Fruit fly (Drosophila melanogaster) Kc167 (cell line): Measurements from ENCODE around the gene CG5853.

Experiments used
- Myc ChIP-seq: fragments of >200 bp; optimal IDR thresholded peaks from 2 replicates; lab custom pipeline; 2017; ENCODE audit warnings: missing external identifiers
- Sin3A ChIP-seq: fragments of >200 bp; optimal IDR thresholded peaks from 2 replicates; lab custom pipeline; 2018; ENCODE audit warnings: missing external identifiers
- h ChIP-seq: fragments of >200 bp; optimal IDR thresholded peaks from 3 replicates; lab custom pipeline; 2018; ENCODE audit warnings: missing external identifiers
- insv ChIP-seq: fragments of >200 bp; optimal IDR thresholded peaks from 3 replicates; lab custom pipeline; 2018; ENCODE audit warnings: missing external identifiers
- psq ChIP-seq: fragments of >200 bp; optimal IDR thresholded peaks from 2 replicates; lab custom pipeline; 2017; ENCODE audit warnings: missing external identifiers
- ttk ChIP-seq: sonication (Bioruptor generic); optimal IDR thresholded peaks from 2 replicates; lab custom pipeline; 2017; ENCODE audit warnings: missing external identifiers

The CG5853 gene

DNA sequence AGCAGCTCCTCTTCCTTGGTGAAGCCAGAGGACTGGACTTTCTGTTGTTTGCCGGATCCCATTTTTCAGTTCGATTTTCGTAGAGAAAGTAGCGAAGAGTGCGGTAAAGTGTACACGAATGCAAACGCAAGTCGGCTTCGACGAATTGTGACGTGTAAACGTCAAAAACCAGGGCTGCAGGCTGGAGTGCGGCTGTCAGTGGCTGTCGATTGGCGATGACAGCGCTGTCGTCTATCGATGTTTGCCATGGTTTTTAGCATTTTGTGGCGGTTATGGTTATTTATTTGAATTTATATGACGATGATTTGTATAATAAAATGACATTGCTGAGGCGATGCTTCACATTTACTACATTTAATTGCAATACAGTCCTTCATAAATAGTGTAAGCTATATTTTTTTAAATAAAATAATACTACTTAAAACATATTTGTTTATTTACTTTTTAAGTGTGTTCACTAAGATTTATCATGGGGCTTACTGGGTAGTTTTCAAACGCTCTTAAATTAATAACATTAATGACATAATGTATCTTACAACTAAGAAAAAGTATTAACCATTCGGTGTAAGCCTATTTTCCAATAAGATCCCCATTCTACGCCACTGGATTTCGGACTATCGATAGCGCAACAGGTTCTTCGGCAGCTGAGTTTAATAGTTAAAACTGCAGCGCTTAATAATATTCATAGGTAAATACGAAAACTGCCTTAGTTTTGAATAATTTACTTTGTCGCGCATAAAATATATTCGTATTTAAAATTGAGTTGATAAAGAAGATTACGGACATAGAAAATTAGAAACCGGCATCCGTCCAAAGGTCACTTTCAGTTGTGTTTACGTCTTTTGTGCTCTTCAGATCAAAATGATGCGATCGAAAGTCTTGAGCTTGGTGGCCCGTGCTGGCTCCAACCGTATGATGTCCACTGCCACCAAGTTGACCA is 29.2 kb downstream of the CG5853 start, which contains the start of the genes CG5885 and CG4598:
Gene CG5885, minus strand, starts transcription at position 311 of the 940 bp plus-strand sequence.
Gene CG4598, plus strand, starts transcription at position 599 of the 940 bp plus-strand sequence.
- TF ChIP-seq ttk (lab: Kevin White, UChicago): no peak
- TF ChIP-seq Sin3A (lab: Kevin White, UChicago): no peak
- TF ChIP-seq psq (lab: Kevin White, UChicago): no peak
- no peak for TF ChIP-seq insv (lab: Kevin White, UChicago)
- TF ChIP-seq h (lab: Kevin White, UChicago): no peak
- no peak for TF ChIP-seq Myc

DNA sequence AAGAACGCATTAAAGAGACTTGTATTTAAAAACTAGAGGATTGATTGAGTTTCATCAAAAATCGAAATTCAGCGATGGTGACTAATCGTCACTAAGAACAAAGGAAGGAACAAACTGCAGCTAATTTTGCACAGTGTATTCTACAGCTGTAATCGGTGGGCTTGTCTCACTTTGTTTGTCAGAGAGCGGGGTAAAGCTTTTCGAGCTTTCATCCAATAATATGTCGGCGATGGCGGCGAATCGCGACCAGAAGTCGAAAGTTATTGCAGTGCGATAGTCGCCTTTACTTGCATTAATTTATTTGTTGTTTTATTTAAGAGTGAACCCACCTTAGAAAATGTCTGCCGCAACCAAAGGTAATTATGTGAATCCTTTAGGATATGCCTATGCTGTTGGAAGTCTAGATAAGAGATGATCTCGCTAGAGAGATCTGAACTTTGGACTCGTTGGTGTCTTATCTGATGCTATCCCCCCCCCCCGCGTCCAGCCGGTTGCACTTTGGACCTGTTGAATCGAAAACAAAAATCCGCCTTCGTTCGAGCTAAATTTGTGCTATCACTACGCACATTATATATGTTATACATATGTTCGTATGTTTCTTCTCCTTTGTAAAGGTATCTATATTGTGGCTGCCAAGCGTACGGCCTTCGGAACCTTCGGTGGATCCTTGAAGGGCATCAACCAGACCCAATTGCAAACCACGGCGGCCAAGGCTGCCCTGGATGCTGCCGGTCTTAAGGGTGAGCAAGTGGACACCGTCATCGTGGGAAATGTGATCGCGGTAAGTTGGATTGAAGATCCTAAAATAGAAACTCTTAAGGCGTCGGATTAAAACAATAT is 32.2 kb downstream of the CG5853 start, which contains the start of gene yip2:
Gene yip2, plus strand, starts transcription at position 243 of the 840 bp plus-strand sequence.
- TF ChIP-seq Sin3A (lab: Kevin White, UChicago) (no peak), ttk (lab: Kevin White, UChicago) (no peak), insv (lab: Kevin White, UChicago) (no peak), Myc (no peak), h (lab: Kevin White, UChicago) (no peak), psq (lab: Kevin White, UChicago) (no peak)

DNA sequence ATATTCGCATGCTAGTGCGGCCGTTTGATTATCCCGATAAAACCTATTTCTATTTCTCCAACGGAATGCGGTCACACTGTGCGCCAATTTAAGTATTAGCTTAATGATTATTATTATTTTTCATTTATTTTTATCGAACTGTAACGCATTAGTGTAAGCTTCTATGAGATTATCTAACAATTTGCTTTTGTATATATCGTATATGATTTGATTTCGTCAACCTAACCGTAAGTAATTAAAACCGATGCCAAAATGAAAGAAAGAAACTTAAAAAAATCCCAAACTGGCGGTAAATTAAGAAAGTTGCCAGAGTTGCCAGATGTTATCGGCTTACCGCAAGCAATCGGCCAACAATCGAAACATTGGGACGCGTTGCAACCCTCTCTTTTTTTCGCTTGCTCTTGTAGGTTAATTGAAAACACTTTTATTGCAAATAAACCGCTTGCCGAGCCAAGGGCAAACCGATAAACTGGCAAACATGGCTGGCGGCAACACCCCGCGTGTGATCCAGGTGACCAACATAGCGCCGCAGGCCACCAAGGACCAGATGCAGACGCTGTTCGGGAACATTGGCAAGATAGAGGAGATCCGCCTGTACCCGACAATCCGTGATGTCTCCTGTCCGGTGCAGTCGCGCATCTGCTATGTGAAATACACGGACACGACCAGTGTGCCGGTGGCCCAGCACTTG is 34.7 kb downstream of the CG5853 start, which contains the start of the genes Etl1 and Srp54:
Gene Etl1, minus strand, starts transcription at position 39 of the 691 bp plus-strand sequence.
Gene Srp54, plus strand, starts transcription at position 342 of the 691 bp plus-strand sequence.
- TF ChIP-seq Myc: no peak

DNA sequence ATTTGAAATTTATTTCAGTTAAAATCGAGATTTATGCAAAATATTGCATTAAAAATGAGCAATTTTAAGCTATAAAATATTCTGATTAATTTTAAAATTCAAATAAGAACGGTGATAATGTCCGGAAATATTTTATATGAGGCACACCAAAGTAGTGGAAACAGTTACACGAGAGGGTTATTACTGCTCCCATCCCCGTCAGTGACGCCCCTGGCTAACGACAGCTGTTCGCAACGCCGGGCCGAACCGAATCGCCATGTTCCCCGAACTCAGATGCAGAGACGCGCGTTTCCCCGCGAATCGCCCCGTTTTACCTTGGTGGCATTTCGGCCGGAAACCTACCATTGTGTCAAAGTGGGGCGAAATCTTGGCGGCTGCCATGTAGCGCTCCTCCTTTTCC is 35.7 kb downstream of the CG5853 start:
- TF ChIP-seq Myc (no peak), psq (lab: Kevin White, UChicago) (no peak), ttk (lab: Kevin White, UChicago) (no peak), insv (lab: Kevin White, UChicago) (no peak), Sin3A (lab: Kevin White, UChicago) (no peak)

DNA sequence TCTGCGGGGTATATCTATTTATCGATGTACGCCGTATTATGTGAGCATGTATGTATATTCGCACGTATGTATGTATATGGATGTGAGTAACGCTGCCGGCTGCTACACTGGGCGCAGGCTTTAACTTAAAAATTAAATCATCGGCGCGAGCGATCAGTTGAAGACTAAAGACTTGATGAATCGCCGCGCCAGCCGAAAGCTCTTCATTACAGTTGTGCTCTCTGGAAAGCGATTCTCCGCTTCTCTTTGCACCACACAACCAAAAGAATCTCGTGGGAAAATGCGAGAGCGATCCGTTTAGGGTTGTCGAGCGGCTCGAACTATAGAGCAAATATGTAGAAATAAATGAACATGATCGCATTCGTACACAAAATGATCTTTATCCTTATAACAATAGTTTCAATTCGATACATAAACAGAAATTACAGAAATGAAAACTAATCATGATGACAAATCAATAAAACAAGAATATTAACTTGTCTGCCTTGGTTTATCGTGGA is 38.9 kb downstream of the CG5853 start, which contains the start of gene CG13124:
Gene CG13124, minus strand, starts transcription at position 166 of the 500 bp plus-strand sequence.
- TF ChIP-seq insv (lab: Kevin White, UChicago): no peak
- no peak for TF ChIP-seq Sin3A (lab: Kevin White, UChicago)
- TF ChIP-seq h (lab: Kevin White, UChicago): no peak
- no peak for TF ChIP-seq Myc
- TF ChIP-seq psq (lab: Kevin White, UChicago): no peak

DNA sequence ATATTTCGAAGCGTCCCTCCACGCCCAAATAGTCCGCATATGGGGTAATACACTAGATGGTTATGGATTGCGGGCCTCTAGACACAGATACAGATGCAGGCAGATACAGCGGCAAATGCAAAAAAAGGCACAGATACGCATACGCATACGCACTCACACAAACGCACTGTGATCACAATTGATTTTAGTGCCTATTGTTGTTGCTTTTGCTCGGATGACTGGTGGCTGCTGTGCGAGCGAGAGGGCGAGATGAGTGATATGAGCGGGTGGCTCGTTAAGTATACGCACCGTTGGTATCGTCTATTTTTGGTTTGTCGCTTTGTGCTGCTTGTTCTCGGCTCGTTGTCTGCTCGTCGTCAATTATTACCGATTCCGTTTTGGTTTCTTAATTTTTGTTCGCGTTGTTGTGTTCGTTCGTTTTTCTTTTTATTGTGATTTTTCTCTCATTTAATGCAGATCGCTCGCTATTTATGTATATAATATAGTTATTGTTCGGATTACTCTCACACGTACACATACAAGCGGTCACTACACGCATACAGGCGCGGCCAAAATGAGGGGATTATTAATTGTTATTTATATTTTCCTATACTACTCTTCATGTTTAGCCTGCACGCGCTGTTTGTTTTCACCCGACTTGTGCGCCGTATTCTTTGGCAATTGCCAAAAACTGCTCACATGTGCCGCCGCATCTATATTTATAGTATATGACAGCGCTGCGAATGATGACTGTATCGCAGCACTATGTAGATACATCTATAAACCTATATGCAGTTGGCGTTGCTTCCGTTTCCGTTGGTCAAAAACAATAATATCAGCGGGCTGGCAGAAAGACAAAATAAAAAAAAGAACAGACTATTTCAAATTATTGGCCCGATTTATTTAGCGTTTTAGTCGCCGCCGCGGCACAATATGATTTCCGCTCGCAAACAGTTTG is 39.9 kb downstream of the CG5853 start:
- TF ChIP-seq Sin3A (lab: Kevin White, UChicago): no peak
- TF ChIP-seq h (lab: Kevin White, UChicago): no peak
- TF ChIP-seq Myc: no peak
- TF ChIP-seq ttk (lab: Kevin White, UChicago): no peak
- TF ChIP-seq insv (lab: Kevin White, UChicago): no peak
- no peak for TF ChIP-seq psq (lab: Kevin White, UChicago)

DNA sequence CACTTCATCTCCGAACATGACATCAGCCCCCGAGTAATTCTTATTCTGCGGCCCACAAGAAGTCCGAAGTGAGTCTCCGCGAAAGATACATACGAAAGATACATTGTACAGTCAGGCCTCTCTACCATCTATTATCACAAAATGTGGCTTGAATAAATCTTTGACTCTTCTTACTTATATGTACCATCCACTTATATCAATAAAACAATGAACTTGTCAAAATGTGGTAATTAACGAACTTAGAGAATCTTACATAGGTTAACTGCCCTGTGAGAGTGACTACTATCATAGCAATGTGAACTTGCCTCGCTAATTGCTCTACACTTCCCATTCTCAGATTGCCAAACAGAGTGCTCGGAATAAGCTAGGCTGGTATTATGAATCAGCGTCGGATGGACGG is 40.8 kb downstream of the CG5853 start:
- no peak for TF ChIP-seq Myc
- TF ChIP-seq h (lab: Kevin White, UChicago): no peak
- no peak for TF ChIP-seq ttk (lab: Kevin White, UChicago)

DNA sequence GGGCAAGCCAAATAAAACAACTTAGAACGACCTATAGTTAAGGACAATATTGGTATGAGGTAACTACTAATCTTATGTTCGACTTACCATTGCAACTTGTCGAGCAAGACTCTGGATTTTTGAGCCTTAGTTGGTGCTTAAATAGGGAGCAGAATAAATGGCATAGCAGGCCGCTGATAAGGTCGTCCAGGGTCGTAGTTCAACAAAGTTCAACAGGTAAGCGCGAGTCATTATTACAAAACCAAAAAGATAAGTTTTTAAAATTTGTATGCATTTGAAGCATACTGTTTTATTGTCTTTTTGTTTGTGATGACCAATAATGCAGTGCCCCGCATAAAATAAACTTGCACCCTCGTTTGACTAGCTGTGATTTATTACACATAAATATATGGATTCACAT is 44.4 kb downstream of the CG5853 start, which contains the start of gene Muc30E:
Gene Muc30E, minus strand, starts transcription at position 101 of the 400 bp plus-strand sequence.
- TF ChIP-seq h (lab: Kevin White, UChicago) (no peak), psq (lab: Kevin White, UChicago) (no peak), ttk (lab: Kevin White, UChicago) (no peak), insv (lab: Kevin White, UChicago) (no peak), Sin3A (lab: Kevin White, UChicago) (no peak), Myc (no peak)

DNA sequence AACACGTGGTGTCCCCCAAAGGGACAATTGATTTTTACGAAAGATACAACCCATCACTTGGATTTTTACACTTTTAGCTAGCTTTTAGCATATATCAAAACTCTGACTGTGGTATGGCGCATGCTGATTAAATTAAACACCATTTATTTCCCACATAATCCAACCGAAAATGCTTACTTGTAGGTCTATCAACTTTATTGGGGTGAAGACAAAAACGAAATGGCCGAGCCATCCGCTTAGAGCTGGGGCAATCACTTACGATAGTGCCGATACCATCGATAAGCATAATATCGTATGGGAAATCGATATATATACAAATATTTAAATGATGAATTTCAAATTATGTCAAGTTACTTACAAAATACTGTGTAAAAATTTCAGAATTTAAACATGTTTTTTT is 50.2 kb downstream of the CG5853 start, which contains the start of gene RpS2:
Gene RpS2, minus strand, starts transcription at position 257 of the 400 bp plus-strand sequence.
- TF ChIP-seq Myc: no peak
- TF ChIP-seq insv (lab: Kevin White, UChicago): no peak
- TF ChIP-seq h (lab: Kevin White, UChicago): no peak
- TF ChIP-seq psq (lab: Kevin White, UChicago): no peak
- TF ChIP-seq Sin3A (lab: Kevin White, UChicago): no peak
- no peak for TF ChIP-seq ttk (lab: Kevin White, UChicago)

DNA sequence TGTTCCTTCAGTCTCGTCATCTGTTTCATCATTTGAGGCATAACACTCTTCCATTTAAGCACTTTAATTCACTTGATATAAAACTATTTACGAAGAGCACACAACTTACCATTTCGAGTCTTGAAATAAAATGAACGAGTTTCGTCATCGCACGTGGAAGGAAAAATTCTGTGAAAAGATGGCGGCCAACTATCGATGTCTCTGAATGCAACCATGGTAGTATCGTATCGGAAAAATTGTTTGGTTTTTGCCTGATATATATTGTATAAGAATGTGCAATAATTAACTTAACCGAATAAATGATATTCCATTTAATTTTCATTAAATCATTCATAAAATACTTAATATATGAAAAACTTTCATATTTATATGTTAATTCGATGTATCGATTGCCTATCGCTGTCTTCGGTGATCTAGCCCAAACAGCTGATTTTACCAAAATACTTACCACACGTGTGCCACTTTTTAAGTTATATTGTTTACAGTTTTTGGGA is 52.5 kb downstream of the CG5853 start, which contains the start of gene Bka:
Gene Bka, plus strand, starts transcription at position 417 of the 494 bp plus-strand sequence.
- no peak for TF ChIP-seq Sin3A (lab: Kevin White, UChicago)
- TF ChIP-seq psq (lab: Kevin White, UChicago): no peak
